Fruit fly (Drosophila melanogaster) Kc167 (cell line): ENCODE data around the gene CG11570.

Source experiments
- Myc ChIP-seq: fragments of >200 bp; optimal IDR thresholded peaks from 2 replicates; lab custom pipeline; 2017; ENCODE audit warnings: missing external identifiers
- Sin3A ChIP-seq: fragments of >200 bp; optimal IDR thresholded peaks from 2 replicates; lab custom pipeline; 2018; ENCODE audit warnings: missing external identifiers
- h ChIP-seq: fragments of >200 bp; optimal IDR thresholded peaks from 3 replicates; lab custom pipeline; 2018; ENCODE audit warnings: missing external identifiers
- insv ChIP-seq: fragments of >200 bp; optimal IDR thresholded peaks from 3 replicates; lab custom pipeline; 2018; ENCODE audit warnings: missing external identifiers
- psq ChIP-seq: fragments of >200 bp; optimal IDR thresholded peaks from 2 replicates; lab custom pipeline; 2017; ENCODE audit warnings: missing external identifiers
- ttk ChIP-seq: sonication (Bioruptor generic); optimal IDR thresholded peaks from 2 replicates; lab custom pipeline; 2017; ENCODE audit warnings: missing external identifiers

CG11570 gene

DNA sequence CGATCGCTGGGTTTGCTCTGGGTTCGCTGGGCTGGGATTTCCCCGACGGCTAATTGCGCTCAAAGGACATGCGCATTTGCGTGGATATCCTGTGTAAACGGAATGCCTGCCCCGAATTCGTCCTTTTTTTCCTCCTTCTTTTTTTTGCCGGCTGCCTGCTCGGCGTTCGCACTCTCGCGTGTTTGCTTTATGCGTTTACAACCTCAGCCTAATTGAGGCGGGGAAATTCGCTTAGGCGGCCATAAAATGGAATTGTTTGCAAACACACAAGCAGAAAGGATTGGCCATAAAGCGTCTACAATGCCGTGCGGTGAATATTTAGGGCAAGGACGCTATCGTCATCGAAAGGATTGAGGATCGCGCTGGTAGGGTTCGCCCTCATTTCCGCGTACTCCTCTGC is 32.2 kb downstream of the CG11570 start:
- TF ChIP-seq ttk (lab: Kevin White, UChicago): no peak
- TF ChIP-seq insv: no peak
- no peak for TF ChIP-seq Sin3A (lab: Kevin White, UChicago)
- TF ChIP-seq Myc: no peak
- no peak for TF ChIP-seq h (lab: Kevin White, UChicago)
- no peak for TF ChIP-seq psq (lab: Kevin White, UChicago)

DNA sequence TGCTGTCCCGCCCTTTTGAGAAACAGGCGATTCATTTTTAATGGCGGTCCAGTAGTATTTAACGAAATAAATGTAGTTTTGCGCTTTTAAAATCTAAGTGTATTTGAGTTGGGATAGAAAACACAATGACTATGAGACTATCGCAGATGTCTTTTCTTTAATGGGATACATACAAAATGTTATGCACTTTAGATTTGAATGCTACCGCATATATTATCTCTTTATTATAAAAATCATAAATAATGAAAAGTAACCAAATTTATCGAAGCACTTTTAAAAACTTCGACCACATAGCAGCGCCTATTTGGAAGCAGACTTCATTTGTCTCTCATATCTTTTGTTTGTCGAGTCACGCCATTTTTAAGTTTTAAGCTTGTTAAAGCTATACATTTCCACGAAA is 32.9 kb downstream of the CG11570 start, which contains the start of gene SdhAL:
Gene SdhAL (minus strand): TSS at position 101 of the 400 bp plus-strand sequence.
- no peak for TF ChIP-seq ttk (lab: Kevin White, UChicago)
- TF ChIP-seq h (lab: Kevin White, UChicago): no peak
- TF ChIP-seq Sin3A (lab: Kevin White, UChicago): no peak
- TF ChIP-seq insv: no peak
- TF ChIP-seq psq (lab: Kevin White, UChicago): no peak

DNA sequence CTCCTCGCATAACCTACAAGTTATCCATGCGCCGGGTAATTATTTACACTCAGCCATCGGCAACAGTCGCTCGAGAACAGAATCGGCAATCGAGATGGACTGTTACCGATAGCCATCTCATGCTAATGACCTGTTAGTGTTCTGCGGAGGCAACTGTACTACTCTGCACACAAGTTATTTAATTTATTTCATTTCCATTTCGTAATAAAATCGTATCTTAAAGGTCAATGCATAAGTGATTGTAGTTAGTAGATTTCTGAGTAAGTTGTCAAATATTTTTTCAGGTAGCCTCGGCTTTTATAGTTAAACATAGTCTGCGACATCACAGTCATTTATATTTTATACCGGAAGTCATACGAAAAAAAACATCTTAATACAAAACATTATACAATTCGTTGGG is 36.4 kb downstream of the CG11570 start, which contains the start of gene CG11588:
Gene CG11588 (plus strand): TSS at position 301 of the 400 bp plus-strand sequence.
- no peak for TF ChIP-seq Sin3A (lab: Kevin White, UChicago)
- TF ChIP-seq Myc: no peak
- TF ChIP-seq ttk (lab: Kevin White, UChicago): no peak
- no peak for TF ChIP-seq h (lab: Kevin White, UChicago)

DNA sequence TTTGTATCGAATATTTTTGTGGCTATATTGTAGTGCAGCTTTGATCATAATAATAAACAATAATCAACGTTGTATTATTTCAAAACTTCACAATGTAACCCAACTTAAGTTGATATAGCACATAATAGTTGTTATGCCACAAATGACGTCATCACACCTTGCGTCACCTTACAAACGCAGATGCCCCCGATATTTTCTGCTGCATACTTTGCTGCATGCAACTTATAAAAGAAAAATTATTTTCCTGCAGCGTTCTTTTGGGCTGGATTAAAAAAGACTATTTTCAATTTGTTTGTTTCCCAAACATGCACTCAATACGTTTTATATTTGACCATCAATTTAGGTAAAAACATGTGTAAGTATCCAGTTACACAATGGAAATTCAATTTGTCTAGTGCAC is 39.4 kb downstream of the CG11570 start:
- TF ChIP-seq psq (lab: Kevin White, UChicago) (no peak), h (lab: Kevin White, UChicago) (no peak), Myc (no peak), Sin3A (lab: Kevin White, UChicago) (no peak), ttk (lab: Kevin White, UChicago) (no peak), insv (no peak)
